Fruit fly (Drosophila melanogaster) whole organism, embryonic: ENCODE data around the gene Abl.

Experiments used
- B-H2 ChIP-seq: fragments of 200-800 bp; sonication (Bioruptor generic); optimal IDR thresholded peaks from 2 replicates; lab custom pipeline; 2018; ENCODE audit warnings: missing biosample characterization, mild to moderate bottlenecking, missing genetic modification characterization
- Bdp1 ChIP-seq: fragments of 200-800 bp; sonication (Bioruptor generic); optimal IDR thresholded peaks from 3 replicates; lab custom pipeline; 2016; ENCODE audit warnings: missing biosample characterization, missing genetic modification characterization
- Bgb ChIP-seq: fragments of 200-800 bp; sonication (Bioruptor generic); IDR thresholded peaks from 2 replicates; pipeline ENCODE4 v1.3.6; 2022; ENCODE audit warnings: missing biosample characterization, missing genetic modification characterization; ENCODE audit not compliant: partially characterized antibody
- CG12155 ChIP-seq: fragments of 200-800 bp; sonication (Bioruptor generic); optimal IDR thresholded peaks from 3 replicates; lab custom pipeline; 2016; ENCODE audit warnings: missing biosample characterization, missing genetic modification characterization
- CG13287 ChIP-seq: fragments of 200-800 bp; sonication (Bioruptor generic); IDR thresholded peaks from 2 replicates; pipeline ENCODE4 v1.3.6; 2022; ENCODE audit warnings: missing biosample characterization, missing genetic modification characterization; ENCODE audit not compliant: partially characterized antibody
- CG13894 ChIP-seq: fragments of 200-800 bp; sonication (Bioruptor generic); optimal IDR thresholded peaks from 3 replicates; lab custom pipeline; 2018; ENCODE audit warnings: missing biosample characterization, mild to moderate bottlenecking, missing genetic modification characterization, moderate library complexity
- CG16813 ChIP-seq: fragments of 200-800 bp; sonication (Bioruptor generic); IDR thresholded peaks from 3 replicates; pipeline ENCODE4 v1.3.6; 2022; ENCODE audit warnings: missing biosample characterization, missing genetic modification characterization; ENCODE audit not compliant: partially characterized antibody
- CG17612 ChIP-seq: fragments of 200-800 bp; sonication (Bioruptor generic); IDR thresholded peaks from 2 replicates; pipeline ENCODE4 v1.3.6; 2022; ENCODE audit warnings: missing biosample characterization, missing genetic modification characterization
- CG18262 ChIP-seq: fragments of 200-800 bp; optimal IDR thresholded peaks from 3 replicates; lab custom pipeline; 2019; ENCODE audit warnings: missing biosample characterization, mild to moderate bottlenecking, missing genetic modification characterization, moderate library complexity
- CG18476 ChIP-seq: fragments of 200-800 bp; sonication (Bioruptor generic); optimal IDR thresholded peaks from 2 replicates; lab custom pipeline; 2016; ENCODE audit warnings: missing biosample characterization, mild to moderate bottlenecking, missing genetic modification characterization
- CG18619 ChIP-seq: fragments of 200-800 bp; sonication (Bioruptor generic); optimal IDR thresholded peaks from 3 replicates; lab custom pipeline; 2017; ENCODE audit warnings: missing biosample characterization, mild to moderate bottlenecking, missing genetic modification characterization
- CG2199 ChIP-seq: fragments of 200-800 bp; sonication (Bioruptor generic); IDR thresholded peaks from 3 replicates; pipeline ENCODE4 v1.3.6; 2022; ENCODE audit warnings: missing biosample characterization, missing genetic modification characterization
- CG3065 ChIP-seq: fragments of 200-800 bp; sonication (Bioruptor generic); optimal IDR thresholded peaks from 2 replicates; lab custom pipeline; 2016; ENCODE audit warnings: missing biosample characterization, missing genetic modification characterization
- CG3407 ChIP-seq: fragments of 200-800 bp; sonication (Bioruptor generic); optimal IDR thresholded peaks from 2 replicates; lab custom pipeline; 2018; ENCODE audit warnings: missing biosample characterization, mild to moderate bottlenecking, missing genetic modification characterization
- CG6765 ChIP-seq: fragments of 200-800 bp; sonication (Bioruptor generic); optimal IDR thresholded peaks from 3 replicates; lab custom pipeline; 2017; ENCODE audit warnings: missing biosample characterization, mild to moderate bottlenecking, missing genetic modification characterization
- CG8290 ChIP-seq, 3 experiments: fragments of 200-800 bp; sonication (Bioruptor generic); optimal IDR thresholded peaks; 2 replicates each; lab custom pipeline; 2016 to 2019; ENCODE audit warnings: missing biosample characterization in 3 of 3, missing genetic modification characterization in 3 of 3, mild to moderate bottlenecking in 2 of 3, moderate library complexity in 1 of 3
- CG9609 ChIP-seq: fragments of 200-800 bp; sonication (Bioruptor generic); optimal IDR thresholded peaks from 3 replicates; lab custom pipeline; 2016; ENCODE audit warnings: missing biosample characterization, missing genetic modification characterization
- CG9727 ChIP-seq: fragments of 200-800 bp; sonication (Bioruptor generic); optimal IDR thresholded peaks from 3 replicates; lab custom pipeline; 2017; ENCODE audit warnings: missing biosample characterization, mild to moderate bottlenecking, missing genetic modification characterization
- CG9817 ChIP-seq: fragments of 200-800 bp; sonication (Bioruptor generic); optimal IDR thresholded peaks from 2 replicates; lab custom pipeline; 2018; ENCODE audit warnings: missing biosample characterization, mild to moderate bottlenecking, missing genetic modification characterization, moderate library complexity
- CoRest ChIP-seq: fragments of 200-800 bp; sonication (Bioruptor generic); optimal IDR thresholded peaks from 3 replicates; lab custom pipeline; 2018; ENCODE audit warnings: missing biosample characterization, mild to moderate bottlenecking, missing genetic modification characterization, moderate library complexity
- E2f1 ChIP-seq: fragments of 200-800 bp; sonication (Bioruptor generic); IDR thresholded peaks from 2 replicates; pipeline ENCODE4 v1.3.6; 2022; ENCODE audit warnings: missing biosample characterization, missing genetic modification characterization
- Ets97D ChIP-seq: fragments of 200-800 bp; sonication (Bioruptor generic); optimal IDR thresholded peaks from 3 replicates; lab custom pipeline; 2016; ENCODE audit warnings: missing biosample characterization, missing genetic modification characterization
- Fer2 ChIP-seq: fragments of 200-800 bp; sonication (Bioruptor generic); optimal IDR thresholded peaks from 2 replicates; lab custom pipeline; 2018; ENCODE audit warnings: missing biosample characterization, mild to moderate bottlenecking, missing genetic modification characterization, moderate library complexity
- HmgZ ChIP-seq: fragments of 200-800 bp; sonication (Bioruptor generic); optimal IDR thresholded peaks from 2 replicates; lab custom pipeline; 2018; ENCODE audit warnings: missing biosample characterization, mild to moderate bottlenecking, missing genetic modification characterization
- Vsx1 ChIP-seq: fragments of 200-800 bp; sonication (Bioruptor generic); optimal IDR thresholded peaks from 2 replicates; lab custom pipeline; 2017; ENCODE audit warnings: missing biosample characterization, mild to moderate bottlenecking, missing genetic modification characterization, missing genetic modification reagents
- amos ChIP-seq: fragments of 200-800 bp; sonication (Bioruptor generic); IDR thresholded peaks from 2 replicates; pipeline ENCODE4 v1.3.6; 2022; ENCODE audit warnings: missing biosample characterization, missing genetic modification characterization; ENCODE audit not compliant: partially characterized antibody
- ara ChIP-seq: fragments of 200-800 bp; sonication (Bioruptor generic); IDR thresholded peaks from 2 replicates; pipeline ENCODE4 v1.3.6; 2022; ENCODE audit warnings: missing biosample characterization, missing genetic modification characterization
- ato ChIP-seq: fragments of 200-800 bp; sonication (Bioruptor generic); IDR thresholded peaks from 2 replicates; pipeline ENCODE4 v1.3.6; 2022; ENCODE audit warnings: missing biosample characterization, missing genetic modification characterization; ENCODE audit not compliant: partially characterized antibody
- az2 ChIP-seq: fragments of 200-800 bp; sonication (Bioruptor generic); optimal IDR thresholded peaks from 3 replicates; lab custom pipeline; 2016; ENCODE audit warnings: missing biosample characterization, missing genetic modification characterization
- chn ChIP-seq: fragments of 200-800 bp; sonication (Bioruptor generic); optimal IDR thresholded peaks from 2 replicates; lab custom pipeline; 2016; ENCODE audit warnings: missing biosample characterization, missing genetic modification characterization
- danr ChIP-seq: fragments of 200-800 bp; sonication (Bioruptor generic); IDR thresholded peaks from 2 replicates; pipeline ENCODE4 v1.3.6; 2022; ENCODE audit warnings: missing biosample characterization, missing genetic modification characterization
- dati ChIP-seq: fragments of 200-800 bp; sonication (Bioruptor generic); IDR thresholded peaks from 2 replicates; pipeline ENCODE4 v1.3.6; 2022; ENCODE audit warnings: missing biosample characterization, missing genetic modification characterization
- disco-r ChIP-seq: fragments of 200-800 bp; sonication (Bioruptor generic); optimal IDR thresholded peaks from 2 replicates; lab custom pipeline; 2016; ENCODE audit warnings: missing biosample characterization, missing genetic modification characterization
- ewg ChIP-seq: fragments of 200-800 bp; sonication (Bioruptor generic); optimal IDR thresholded peaks from 3 replicates; lab custom pipeline; 2017; ENCODE audit warnings: mild to moderate bottlenecking, missing biosample characterization, missing genetic modification reagents, missing genetic modification characterization
- exex ChIP-seq: fragments of 200-800 bp; sonication (Bioruptor generic); optimal IDR thresholded peaks from 4 replicates; lab custom pipeline; 2018; ENCODE audit warnings: missing biosample characterization, mild to moderate bottlenecking, missing genetic modification characterization, moderate library complexity
- fd96Cb ChIP-seq: fragments of 200-800 bp; sonication (Bioruptor generic); optimal IDR thresholded peaks from 2 replicates; lab custom pipeline; 2018; ENCODE audit warnings: missing biosample characterization, mild to moderate bottlenecking, missing genetic modification characterization, moderate library complexity
- gce ChIP-seq: fragments of 200-800 bp; sonication (Bioruptor generic); IDR thresholded peaks from 3 replicates; pipeline ENCODE4 v1.3.6; 2022; ENCODE audit warnings: missing biosample characterization, missing genetic modification characterization
- grn ChIP-seq: fragments of 200-800 bp; sonication (Bioruptor generic); optimal IDR thresholded peaks from 3 replicates; lab custom pipeline; 2017; ENCODE audit warnings: missing biosample characterization, missing genetic modification characterization
- lbe ChIP-seq: fragments of 200-800 bp; sonication (Bioruptor generic); optimal IDR thresholded peaks from 2 replicates; lab custom pipeline; 2016; ENCODE audit warnings: missing biosample characterization, mild to moderate bottlenecking, missing genetic modification characterization
- lilli ChIP-seq: fragments of 200-800 bp; sonication (Bioruptor generic); optimal IDR thresholded peaks from 3 replicates; lab custom pipeline; 2016; ENCODE audit warnings: missing biosample characterization, missing genetic modification characterization
- mirr ChIP-seq: fragments of 200-800 bp; sonication (Bioruptor generic); optimal IDR thresholded peaks from 3 replicates; lab custom pipeline; 2018; ENCODE audit warnings: missing biosample characterization, mild to moderate bottlenecking, missing genetic modification characterization
- onecut ChIP-seq: fragments of 200-800 bp; sonication (Bioruptor generic); IDR thresholded peaks from 2 replicates; pipeline ENCODE4 v1.3.6; 2022; ENCODE audit warnings: missing biosample characterization, missing genetic modification characterization
- p53 ChIP-seq: fragments of 200-800 bp; sonication (Bioruptor generic); optimal IDR thresholded peaks from 2 replicates; lab custom pipeline; 2016; ENCODE audit warnings: missing biosample characterization, missing genetic modification characterization
- ro ChIP-seq: fragments of 200-800 bp; sonication (Bioruptor generic); IDR thresholded peaks from 2 replicates; pipeline ENCODE4 v1.3.6; 2022; ENCODE audit warnings: missing biosample characterization, missing genetic modification characterization
- ssp ChIP-seq: fragments of 200-800 bp; sonication (Bioruptor generic); IDR thresholded peaks from 2 replicates; pipeline ENCODE4 v1.3.6; 2022; ENCODE audit warnings: missing biosample characterization, missing genetic modification characterization
- twi ChIP-seq: fragments of 200-800 bp; optimal IDR thresholded peaks from 2 replicates; lab custom pipeline; 2019; ENCODE audit warnings: missing biosample characterization, mild to moderate bottlenecking, missing genetic modification characterization, moderate library complexity
- vnd ChIP-seq: fragments of 200-800 bp; sonication (Bioruptor generic); IDR thresholded peaks from 3 replicates; pipeline ENCODE4 v1.3.6; 2022; ENCODE audit warnings: missing biosample characterization, missing genetic modification characterization; ENCODE audit not compliant: partially characterized antibody
- vvl ChIP-seq: fragments of 200-800 bp; sonication (Bioruptor generic); IDR thresholded peaks from 2 replicates; pipeline ENCODE4 v1.3.6; 2022; ENCODE audit warnings: missing biosample characterization, missing genetic modification characterization

Abl gene

dm6 chr3L:16693844-16694243 lies 46.2 kb upstream of the Abl start (continued):
- TF ChIP-seq az2 (GFP tag; lab: Kevin White, UChicago) (no peak), ro (no peak), ara (no peak), CG18262 (tag; lab: Kevin White, UChicago) (no peak), HmgZ (tag; lab: Kevin White, UChicago) (peak; percentile 18), Ets97D (no peak), CG18619 (GFP tag; lab: Kevin White, UChicago) (no peak), amos (no peak), dati (GFP tag; lab: Robert Waterston, UW) (no peak), CG18476 (no peak), CG13287 (GFP tag; lab: Robert Waterston, UW) (no peak), CoRest (tag; lab: Kevin White, UChicago) (no peak), twi (tag; lab: Kevin White, UChicago) (no peak), mirr (GFP tag; lab: Kevin White, UChicago) (peak; percentile 58), exex (peak; percentile 83), Bgb (GFP tag; lab: Robert Waterston, UW) (no peak), E2f1 (no peak), CG3407 (no peak), ssp (GFP tag; lab: Robert Waterston, UW) (no peak), CG3065 (no peak), CG2199 (GFP tag; lab: Robert Waterston, UW) (0 out of 3 replicates have a peak, but pooled peaks have one; percentile 57), CG12155 (no peak), CG13894 (tag; lab: Kevin White, UChicago) (no peak), CG9817 (tag; lab: Kevin White, UChicago) (no peak), CG16813 (GFP tag; lab: Robert Waterston, UW) (no peak), CG9609 (GFP tag; lab: Kevin White, UChicago) (no peak), Fer2 (no peak), lbe (GFP tag; lab: Kevin White, UChicago) (no peak), onecut (GFP tag; lab: Robert Waterston, UW) (no peak), vvl (GFP tag; lab: Robert Waterston, UW) (no peak), disco-r (GFP tag; lab: Kevin White, UChicago) (no peak), ewg (GFP tag; lab: Kevin White, UChicago) (no peak), gce (GFP tag; lab: Robert Waterston, UW) (no peak), danr (GFP tag; lab: Robert Waterston, UW) (no peak), fd96Cb (no peak), CG9727 (GFP tag; lab: Kevin White, UChicago) (no peak), CG17612 (GFP tag; lab: Robert Waterston, UW) (no peak), B-H2 (GFP tag; lab: Kevin White, UChicago) (no peak), lilli (GFP tag; lab: Kevin White, UChicago) (no peak), Bdp1 (no peak), Vsx1 (GFP tag; lab: Kevin White, UChicago) (peak; percentile 52), chn (no peak), ato (GFP tag; lab: Robert Waterston, UW) (no peak), CG6765 (GFP tag; lab: Kevin White, UChicago) (no peak), CG8290 (GFP tag; optimal IDR thresholded peaks at IDR 0.05; lab: Kevin White, UChicago) (no peak), CG8290 (tag; optimal IDR thresholded peaks at IDR 0.05; lab: Kevin White, UChicago) (peak in 1 of 2 experiments; percentile 42), vnd (peak; percentile 39; the same call in 1 of the 3 replicates), grn (GFP tag; lab: Kevin White, UChicago) (peak; percentile 96), p53 (no peak)
